Fruit fly (Drosophila melanogaster): Measurements from ENCODE around the gene CG15772.

dm6 chrX:5712966-5713365, 39.1 kb upstream of the CG15772 start:
- no peak for TF ChIP-seq Hr39 (GFP tag; optimal IDR thresholded peaks at IDR 0.05)
- TF ChIP-seq CG7368 (GFP tag; optimal IDR thresholded peaks at IDR 0.05): no peak
- TF ChIP-seq Sox15 (GFP tag; optimal IDR thresholded peaks at IDR 0.05): no peak
- TF ChIP-seq acj6 (GFP tag; optimal IDR thresholded peaks at IDR 0.05): no peak
